Fruit fly (Drosophila melanogaster) whole organism, embryonic: ENCODE data around the gene CG10663.

ENCODE experiments used
- ATbp ChIP-seq: fragments of 200-800 bp; sonication (Bioruptor generic); optimal IDR thresholded peaks from 2 replicates; lab custom pipeline; 2017; ENCODE audit warnings: missing biosample characterization, mild to moderate bottlenecking, missing genetic modification characterization, missing genetic modification reagents
- Bdp1 ChIP-seq: fragments of 200-800 bp; sonication (Bioruptor generic); optimal IDR thresholded peaks from 3 replicates; lab custom pipeline; 2016; ENCODE audit warnings: missing biosample characterization, missing genetic modification characterization
- CG10321 ChIP-seq: fragments of 200-800 bp; sonication (Bioruptor generic); IDR thresholded peaks from 2 replicates; pipeline ENCODE4 v1.3.6; 2022; ENCODE audit warnings: missing biosample characterization, missing genetic modification characterization
- CG11085 ChIP-seq: fragments of 200-800 bp; sonication (Bioruptor generic); IDR thresholded peaks from 2 replicates; pipeline ENCODE4 v1.3.6; 2022; ENCODE audit warnings: missing biosample characterization, missing genetic modification characterization
- CG11247 ChIP-seq: fragments of 200-800 bp; sonication (Bioruptor generic); IDR thresholded peaks from 2 replicates; pipeline ENCODE4 v1.3.6; 2022; ENCODE audit warnings: missing biosample characterization, missing genetic modification characterization
- CG11504 ChIP-seq: fragments of 200-800 bp; sonication (Bioruptor generic); optimal IDR thresholded peaks from 3 replicates; lab custom pipeline; 2019; ENCODE audit warnings: missing biosample characterization, mild to moderate bottlenecking, missing genetic modification characterization, moderate library complexity
- CG14441 ChIP-seq: fragments of 200-800 bp; sonication (Bioruptor generic); IDR thresholded peaks from 2 replicates; pipeline ENCODE4 v1.3.6; 2022; ENCODE audit warnings: missing biosample characterization, missing genetic modification characterization
- CG14667 ChIP-seq: fragments of 200-800 bp; sonication (Bioruptor generic); IDR thresholded peaks from 2 replicates; pipeline ENCODE4 v1.3.6; 2022; ENCODE audit warnings: missing biosample characterization, missing genetic modification characterization
- CG16779 ChIP-seq: fragments of 200-800 bp; sonication (Bioruptor generic); IDR thresholded peaks from 2 replicates; pipeline ENCODE4 v1.3.6; 2022; ENCODE audit warnings: missing biosample characterization, missing genetic modification characterization
- CG2116 ChIP-seq: fragments of 200-800 bp; sonication (Bioruptor generic); optimal IDR thresholded peaks from 3 replicates; lab custom pipeline; 2018; ENCODE audit warnings: missing biosample characterization, mild to moderate bottlenecking, missing genetic modification characterization
- CG31388 ChIP-seq: fragments of 200-800 bp; sonication (Bioruptor generic); optimal IDR thresholded peaks from 2 replicates; lab custom pipeline; 2016; ENCODE audit warnings: missing biosample characterization, missing genetic modification characterization
- CG32532 ChIP-seq: fragments of 200-800 bp; sonication (Bioruptor generic); IDR thresholded peaks from 2 replicates; pipeline ENCODE4 v1.3.6; 2022; ENCODE audit warnings: missing biosample characterization, missing genetic modification characterization
- CG42726 ChIP-seq: fragments of 200-800 bp; sonication (Bioruptor generic); IDR thresholded peaks from 2 replicates; pipeline ENCODE4 v1.3.6; 2022; ENCODE audit warnings: missing biosample characterization, missing genetic modification characterization; ENCODE audit not compliant: partially characterized antibody
- CG4282 ChIP-seq: fragments of 200-800 bp; sonication (Bioruptor generic); optimal IDR thresholded peaks from 2 replicates; lab custom pipeline; 2016; ENCODE audit warnings: missing biosample characterization, missing genetic modification characterization
- CG4328 ChIP-seq: fragments of 200-800 bp; sonication (Bioruptor generic); optimal IDR thresholded peaks from 3 replicates; lab custom pipeline; 2017; ENCODE audit warnings: missing biosample characterization, missing genetic modification reagents, missing genetic modification characterization
- CG4617 ChIP-seq: fragments of 200-800 bp; sonication (Bioruptor generic); optimal IDR thresholded peaks from 3 replicates; lab custom pipeline; 2016; ENCODE audit warnings: missing biosample characterization, missing genetic modification characterization, borderline replicate concordance
- CG5953 ChIP-seq: fragments of 200-800 bp; sonication (Bioruptor generic); IDR thresholded peaks from 2 replicates; pipeline ENCODE4 v1.3.6; 2022; ENCODE audit warnings: missing biosample characterization, missing genetic modification characterization
- CG6854 ChIP-seq: fragments of 200-800 bp; sonication (Bioruptor generic); optimal IDR thresholded peaks from 3 replicates; lab custom pipeline; 2017; ENCODE audit warnings: missing biosample characterization, mild to moderate bottlenecking, missing genetic modification characterization
- CG7357 ChIP-seq: fragments of 200-800 bp; sonication (Bioruptor generic); IDR thresholded peaks from 3 replicates; pipeline ENCODE4 v1.3.6; 2022; ENCODE audit warnings: missing biosample characterization, missing genetic modification characterization
- CG9215 ChIP-seq: fragments of 200-800 bp; sonication (Bioruptor generic); IDR thresholded peaks from 2 replicates; pipeline ENCODE4 v1.3.6; 2022; ENCODE audit warnings: missing biosample characterization, missing genetic modification characterization
- CG9727 ChIP-seq: fragments of 200-800 bp; sonication (Bioruptor generic); optimal IDR thresholded peaks from 3 replicates; lab custom pipeline; 2017; ENCODE audit warnings: missing biosample characterization, mild to moderate bottlenecking, missing genetic modification characterization
- D19A ChIP-seq: fragments of 200-800 bp; optimal IDR thresholded peaks from 3 replicates; lab custom pipeline; 2019; ENCODE audit warnings: missing biosample characterization, mild to moderate bottlenecking, missing genetic modification characterization, moderate library complexity
- Fer2 ChIP-seq: fragments of 200-800 bp; sonication (Bioruptor generic); optimal IDR thresholded peaks from 2 replicates; lab custom pipeline; 2018; ENCODE audit warnings: missing biosample characterization, mild to moderate bottlenecking, missing genetic modification characterization, moderate library complexity
- H2.0 ChIP-seq: fragments of 200-800 bp; sonication (Bioruptor generic); IDR thresholded peaks from 2 replicates; pipeline ENCODE4 v1.3.6; 2022; ENCODE audit warnings: missing biosample characterization, missing genetic modification characterization
- Hmx ChIP-seq: fragments of 200-800 bp; sonication (Bioruptor generic); optimal IDR thresholded peaks from 2 replicates; lab custom pipeline; 2016; ENCODE audit warnings: missing biosample characterization, missing genetic modification characterization
- Jarid2 ChIP-seq: fragments of 200-800 bp; sonication (Bioruptor generic); optimal IDR thresholded peaks from 3 replicates; lab custom pipeline; 2017; ENCODE audit warnings: mild to moderate bottlenecking, missing biosample characterization, missing genetic modification reagents, missing genetic modification characterization
- Lhr ChIP-seq: fragments of 200-800 bp; sonication (Bioruptor generic); optimal IDR thresholded peaks from 3 replicates; lab custom pipeline; 2017; ENCODE audit warnings: mild to moderate bottlenecking, missing biosample characterization, missing genetic modification reagents, missing genetic modification characterization
- Mad ChIP-seq: fragments of 200-800 bp; sonication (Bioruptor generic); optimal IDR thresholded peaks from 2 replicates; lab custom pipeline; 2016; ENCODE audit warnings: missing biosample characterization, missing genetic modification characterization
- Myb ChIP-seq: fragments of 200-800 bp; sonication (Bioruptor generic); optimal IDR thresholded peaks from 2 replicates; lab custom pipeline; 2016; ENCODE audit warnings: missing biosample characterization, missing genetic modification characterization
- NC2β ChIP-seq: fragments of 200-800 bp; sonication (Bioruptor generic); optimal IDR thresholded peaks from 2 replicates; lab custom pipeline; 2016; ENCODE audit warnings: missing biosample characterization, missing genetic modification characterization
- NfI ChIP-seq: fragments of 200-800 bp; sonication (Bioruptor generic); optimal IDR thresholded peaks from 3 replicates; lab custom pipeline; 2018; ENCODE audit warnings: missing biosample characterization, mild to moderate bottlenecking, missing genetic modification characterization, moderate library complexity
- Usf ChIP-seq: fragments of 200-800 bp; sonication (Bioruptor generic); optimal IDR thresholded peaks from 2 replicates; lab custom pipeline; 2017; ENCODE audit warnings: missing genotype, missing biosample characterization, missing genetic modification characterization
- Vsx1 ChIP-seq: fragments of 200-800 bp; sonication (Bioruptor generic); optimal IDR thresholded peaks from 2 replicates; lab custom pipeline; 2017; ENCODE audit warnings: missing biosample characterization, mild to moderate bottlenecking, missing genetic modification characterization, missing genetic modification reagents
- YL-1 ChIP-seq: fragments of 200-800 bp; sonication (Bioruptor generic); optimal IDR thresholded peaks from 3 replicates; lab custom pipeline; 2017; ENCODE audit warnings: missing biosample characterization, mild to moderate bottlenecking, missing genetic modification characterization
- ab ChIP-seq: fragments of 200-800 bp; sonication (Bioruptor generic); optimal IDR thresholded peaks from 2 replicates; lab custom pipeline; 2016; ENCODE audit warnings: missing biosample characterization, missing genetic modification characterization
- aop ChIP-seq: fragments of 200-800 bp; sonication (Bioruptor generic); IDR thresholded peaks from 2 replicates; pipeline ENCODE4 v1.3.6; 2022; ENCODE audit warnings: missing biosample characterization, missing genetic modification characterization
- ara ChIP-seq: fragments of 200-800 bp; sonication (Bioruptor generic); IDR thresholded peaks from 2 replicates; pipeline ENCODE4 v1.3.6; 2022; ENCODE audit warnings: missing biosample characterization, missing genetic modification characterization
- az2 ChIP-seq: fragments of 200-800 bp; sonication (Bioruptor generic); optimal IDR thresholded peaks from 3 replicates; lab custom pipeline; 2016; ENCODE audit warnings: missing biosample characterization, missing genetic modification characterization
- crol ChIP-seq: fragments of 200-800 bp; sonication (Bioruptor generic); IDR thresholded peaks from 2 replicates; pipeline ENCODE4 v1.3.6; 2022; ENCODE audit warnings: missing biosample characterization, missing genetic modification characterization
- fd96Cb ChIP-seq: fragments of 200-800 bp; sonication (Bioruptor generic); optimal IDR thresholded peaks from 2 replicates; lab custom pipeline; 2018; ENCODE audit warnings: missing biosample characterization, mild to moderate bottlenecking, missing genetic modification characterization, moderate library complexity
- gfzf ChIP-seq: fragments of 200-800 bp; sonication (Bioruptor generic); optimal IDR thresholded peaks from 2 replicates; lab custom pipeline; 2016; ENCODE audit warnings: missing biosample characterization, mild to moderate bottlenecking, missing genetic modification characterization, moderate library complexity
- gsb-n ChIP-seq: fragments of 200-800 bp; sonication (Bioruptor generic); optimal IDR thresholded peaks from 3 replicates; lab custom pipeline; 2018; ENCODE audit warnings: missing biosample characterization, mild to moderate bottlenecking, missing genetic modification characterization
- hbn ChIP-seq: fragments of 200-800 bp; sonication (Bioruptor generic); IDR thresholded peaks from 2 replicates; pipeline ENCODE4 v1.3.6; 2022; ENCODE audit warnings: missing biosample characterization, missing genetic modification characterization; ENCODE audit not compliant: partially characterized antibody
- her ChIP-seq: fragments of 200-800 bp; sonication (Bioruptor generic); optimal IDR thresholded peaks from 2 replicates; lab custom pipeline; 2016; ENCODE audit warnings: missing biosample characterization, missing genetic modification characterization
- org-1 ChIP-seq: fragments of 200-800 bp; sonication (Bioruptor generic); optimal IDR thresholded peaks from 2 replicates; lab custom pipeline; 2017; ENCODE audit warnings: missing biosample characterization, missing genetic modification characterization
- pho ChIP-seq: fragments of 200-800 bp; sonication (Bioruptor generic); optimal IDR thresholded peaks from 2 replicates; lab custom pipeline; 2016; ENCODE audit warnings: missing biosample characterization, missing genetic modification characterization
- pnt ChIP-seq: fragments of 200-800 bp; sonication (Bioruptor generic); optimal IDR thresholded peaks from 3 replicates; lab custom pipeline; 2016; ENCODE audit warnings: missing biosample characterization, missing genetic modification characterization
- sd ChIP-seq: fragments of 200-800 bp; sonication (Bioruptor generic); optimal IDR thresholded peaks from 3 replicates; lab custom pipeline; 2018; ENCODE audit warnings: missing biosample characterization, mild to moderate bottlenecking, missing genetic modification characterization, moderate library complexity
- shn ChIP-seq: fragments of 200-800 bp; sonication (Bioruptor generic); optimal IDR thresholded peaks from 3 replicates; lab custom pipeline; 2016; ENCODE audit warnings: missing biosample characterization, missing genetic modification characterization
- slou ChIP-seq: fragments of 200-800 bp; sonication (Bioruptor generic); optimal IDR thresholded peaks from 3 replicates; lab custom pipeline; 2016; ENCODE audit warnings: missing biosample characterization, missing genetic modification characterization
- toy ChIP-seq: fragments of 200-800 bp; sonication (Bioruptor generic); IDR thresholded peaks from 2 replicates; pipeline ENCODE4 v1.3.6; 2022; ENCODE audit warnings: missing biosample characterization, missing genetic modification characterization
- unpg ChIP-seq: fragments of 200-800 bp; sonication (Bioruptor generic); optimal IDR thresholded peaks from 3 replicates; lab custom pipeline; 2018; ENCODE audit warnings: missing biosample characterization, mild to moderate bottlenecking, missing genetic modification characterization, moderate library complexity

Gene CG10663

dm6 chr3L:12495312-12495725, 10.5 kb upstream of the CG10663 start (continued):
- no peak for TF ChIP-seq CG7357 (GFP tag; lab: Robert Waterston, UW)
- no peak for TF ChIP-seq H2.0 (GFP tag; lab: Robert Waterston, UW)
- peak; percentile 8 for TF ChIP-seq Vsx1 (GFP tag; lab: Kevin White, UChicago)
- TF ChIP-seq Lhr, result no peak
- no peak for TF ChIP-seq crol (GFP tag; lab: Robert Waterston, UW)
- TF ChIP-seq hbn (GFP tag; lab: Robert Waterston, UW), result no peak
- no peak for TF ChIP-seq CG4282 (GFP tag; lab: Kevin White, UChicago)
- TF ChIP-seq sd (tag; lab: Kevin White, UChicago), result no peak
- TF ChIP-seq Fer2 (tag; lab: Kevin White, UChicago), result no peak
- no peak for TF ChIP-seq pho (GFP tag; lab: Kevin White, UChicago)
- no peak for TF ChIP-seq Bdp1 (GFP tag; lab: Kevin White, UChicago)
- TF ChIP-seq pnt (GFP tag; lab: Kevin White, UChicago), result no peak
- peak; percentile 43 for TF ChIP-seq D19A (tag; lab: Kevin White, UChicago)
- peak; percentile 34 for TF ChIP-seq Usf (GFP tag; lab: Kevin White, UChicago)
- TF ChIP-seq NC2β (GFP tag; lab: Kevin White, UChicago), result no peak
- no peak for TF ChIP-seq CG6854 (GFP tag; lab: Kevin White, UChicago)
- peak; percentile 32 for TF ChIP-seq unpg (GFP tag; lab: Kevin White, UChicago)
- peak; percentile 4; the same call in 1 of the 2 replicates for TF ChIP-seq CG32532
- no peak for TF ChIP-seq shn
- peak; percentile 36 for TF ChIP-seq org-1 (GFP tag; lab: Kevin White, UChicago)
- TF ChIP-seq fd96Cb (tag; lab: Kevin White, UChicago), result peak; percentile 36
- TF ChIP-seq CG14667 (GFP tag; lab: Robert Waterston, UW), result 0 out of 2 replicates have a peak, but pooled peaks have one; percentile 31
- 0 out of 2 replicates have a peak, but pooled peaks have one; percentile 15 for TF ChIP-seq CG9215
- TF ChIP-seq CG9727 (GFP tag; lab: Kevin White, UChicago), result peak; percentile 47
- TF ChIP-seq CG16779, result no peak
- TF ChIP-seq ab, result no peak
- TF ChIP-seq gsb-n (tag; lab: Kevin White, UChicago), result no peak
- TF ChIP-seq CG11085 (GFP tag; lab: Robert Waterston, UW), result no peak
- TF ChIP-seq toy, result no peak
- TF ChIP-seq YL-1 (GFP tag; lab: Kevin White, UChicago), result no peak
- no peak for TF ChIP-seq CG4617 (GFP tag; lab: Kevin White, UChicago)
- TF ChIP-seq slou, result no peak
- TF ChIP-seq az2 (GFP tag; lab: Kevin White, UChicago), result peak; percentile 35
- no peak for TF ChIP-seq Mad (GFP tag; lab: Kevin White, UChicago)
- no peak for TF ChIP-seq CG4328 (GFP tag; lab: Kevin White, UChicago)
- TF ChIP-seq CG42726, result no peak
- TF ChIP-seq CG5953 (GFP tag; lab: Robert Waterston, UW), result no peak
- no peak for TF ChIP-seq CG31388 (GFP tag; lab: Kevin White, UChicago)
- TF ChIP-seq gfzf (GFP tag; lab: Kevin White, UChicago), result no peak
- TF ChIP-seq ATbp, result peak; percentile 24
- TF ChIP-seq CG10321, result no peak
- TF ChIP-seq ara, result no peak
- no peak for TF ChIP-seq CG14441 (GFP tag; lab: Robert Waterston, UW)
- TF ChIP-seq Hmx (GFP tag; lab: Kevin White, UChicago), result no peak
- peak; percentile 68 for TF ChIP-seq CG11504 (tag; lab: Kevin White, UChicago)
- no peak for TF ChIP-seq CG11247 (GFP tag; lab: Robert Waterston, UW)
- TF ChIP-seq her (GFP tag; lab: Kevin White, UChicago), result no peak
- no peak for TF ChIP-seq CG2116 (GFP tag; lab: Kevin White, UChicago)
- no peak for TF ChIP-seq Jarid2 (GFP tag; lab: Kevin White, UChicago)
- TF ChIP-seq NfI (GFP tag; lab: Kevin White, UChicago), result peak; percentile 31
- no peak for TF ChIP-seq aop (GFP tag; lab: Robert Waterston, UW)
- no peak for TF ChIP-seq Myb (GFP tag; lab: Kevin White, UChicago)
